Fruit fly (Drosophila melanogaster) whole organism, embryonic: ENCODE data around the gene CG10341.

Experiments used
- Abd-B ChIP-seq: fragments of 200-800 bp; sonication (Bioruptor generic); optimal IDR thresholded peaks from 2 replicates; lab custom pipeline; 2018; ENCODE audit warnings: missing biosample characterization, mild to moderate bottlenecking, missing genetic modification characterization, moderate library complexity
- Adf1 ChIP-seq: fragments of 200-800 bp; sonication (Bioruptor generic); IDR thresholded peaks from 2 replicates; pipeline ENCODE4 v1.3.6; 2022; ENCODE audit warnings: missing biosample characterization, missing genetic modification characterization
- CG10959 ChIP-seq: fragments of 200-800 bp; sonication (Bioruptor generic); IDR thresholded peaks from 2 replicates; pipeline ENCODE4 v1.3.6; 2022; ENCODE audit warnings: missing biosample characterization, missing genetic modification characterization
- CG10979 ChIP-seq: fragments of 200-800 bp; sonication (Bioruptor generic); optimal IDR thresholded peaks from 2 replicates; lab custom pipeline; 2018; ENCODE audit warnings: missing biosample characterization, mild to moderate bottlenecking, missing genetic modification characterization, moderate library complexity
- CG12155 ChIP-seq: fragments of 200-800 bp; sonication (Bioruptor generic); optimal IDR thresholded peaks from 3 replicates; lab custom pipeline; 2016; ENCODE audit warnings: missing biosample characterization, missing genetic modification characterization
- CG12236 ChIP-seq: fragments of 200-800 bp; sonication (Bioruptor generic); optimal IDR thresholded peaks from 2 replicates; lab custom pipeline; 2016; ENCODE audit warnings: missing biosample characterization, missing genetic modification characterization
- CG13287 ChIP-seq: fragments of 200-800 bp; sonication (Bioruptor generic); IDR thresholded peaks from 2 replicates; pipeline ENCODE4 v1.3.6; 2022; ENCODE audit warnings: missing biosample characterization, missing genetic modification characterization; ENCODE audit not compliant: partially characterized antibody
- CG15514 ChIP-seq: fragments of 200-800 bp; sonication (Bioruptor generic); optimal IDR thresholded peaks from 3 replicates; lab custom pipeline; 2017; ENCODE audit warnings: missing biosample characterization, missing genetic modification characterization, mild to moderate bottlenecking, moderate library complexity, missing genetic modification reagents
- CG16815 ChIP-seq: fragments of 200-800 bp; sonication (Bioruptor generic); optimal IDR thresholded peaks from 3 replicates; lab custom pipeline; 2017; ENCODE audit warnings: missing biosample characterization, mild to moderate bottlenecking, missing genetic modification characterization
- CG17328 ChIP-seq: fragments of 200-800 bp; sonication (Bioruptor generic); IDR thresholded peaks from 2 replicates; pipeline ENCODE4 v1.3.6; 2022; ENCODE audit warnings: missing biosample characterization, missing genetic modification characterization
- CG17802 ChIP-seq: fragments of 200-800 bp; sonication (Bioruptor generic); optimal IDR thresholded peaks from 2 replicates; lab custom pipeline; 2018; ENCODE audit warnings: missing biosample characterization, mild to moderate bottlenecking, missing genetic modification characterization, moderate library complexity
- CG1832 ChIP-seq: fragments of 200-800 bp; sonication (Bioruptor generic); optimal IDR thresholded peaks from 2 replicates; lab custom pipeline; 2017; ENCODE audit warnings: missing biosample characterization, mild to moderate bottlenecking, missing genetic modification characterization, inconsistent platforms
- CG18599 ChIP-seq: fragments of 200-800 bp; sonication (Bioruptor generic); optimal IDR thresholded peaks from 3 replicates; lab custom pipeline; 2017; ENCODE audit warnings: missing biosample characterization, missing genetic modification characterization, mild to moderate bottlenecking, moderate library complexity, missing genetic modification reagents
- CG2712 ChIP-seq: fragments of 200-800 bp; optimal IDR thresholded peaks from 3 replicates; lab custom pipeline; 2019; ENCODE audit warnings: missing biosample characterization, mild to moderate bottlenecking, missing genetic modification characterization, moderate library complexity
- CG31441 ChIP-seq: fragments of 200-800 bp; sonication (Bioruptor generic); IDR thresholded peaks from 2 replicates; pipeline ENCODE4 v1.3.6; 2022; ENCODE audit warnings: missing biosample characterization, missing genetic modification characterization
- CG32767 ChIP-seq: fragments of 200-800 bp; sonication (Bioruptor generic); IDR thresholded peaks from 2 replicates; pipeline ENCODE4 v1.3.6; 2022; ENCODE audit warnings: missing biosample characterization, missing genetic modification characterization
- CG4424 ChIP-seq: fragments of 200-800 bp; sonication (Bioruptor generic); optimal IDR thresholded peaks from 3 replicates; lab custom pipeline; 2016; ENCODE audit warnings: missing biosample characterization, missing genetic modification characterization
- CG7839 ChIP-seq: fragments of 200-800 bp; sonication (Bioruptor generic); optimal IDR thresholded peaks from 3 replicates; lab custom pipeline; 2018; ENCODE audit warnings: missing biosample characterization, mild to moderate bottlenecking, missing genetic modification characterization, moderate library complexity
- CG7963 ChIP-seq: fragments of 200-800 bp; sonication (Bioruptor generic); IDR thresholded peaks from 3 replicates; pipeline ENCODE4 v1.3.6; 2022; ENCODE audit warnings: missing biosample characterization, missing genetic modification characterization; ENCODE audit not compliant: partially characterized antibody
- CG8944 ChIP-seq: fragments of 200-800 bp; sonication (Bioruptor generic); optimal IDR thresholded peaks from 3 replicates; lab custom pipeline; 2016; ENCODE audit warnings: missing biosample characterization, missing genetic modification characterization
- D19A ChIP-seq: fragments of 200-800 bp; optimal IDR thresholded peaks from 3 replicates; lab custom pipeline; 2019; ENCODE audit warnings: missing biosample characterization, mild to moderate bottlenecking, missing genetic modification characterization, moderate library complexity
- Deaf1 ChIP-seq: fragments of 200-800 bp; optimal IDR thresholded peaks from 3 replicates; lab custom pipeline; 2019; ENCODE audit warnings: missing biosample characterization, mild to moderate bottlenecking, missing genetic modification characterization, moderate library complexity
- Dll ChIP-seq: fragments of 200-800 bp; sonication (Bioruptor generic); IDR thresholded peaks from 4 replicates; pipeline ENCODE4 v1.3.6; 2022; ENCODE audit warnings: missing biosample characterization, missing genetic modification characterization; ENCODE audit not compliant: partially characterized antibody
- Eip74EF ChIP-seq, 2 experiments: fragments of 200-800 bp in 1 of 2; fragments of >200 bp in 1 of 2; sonication (Bioruptor generic) in 1 of 2; optimal IDR thresholded peaks; 2 replicates each; lab custom pipeline; 2017 to 2019; ENCODE audit warnings: missing biosample characterization in 2 of 2, missing genetic modification characterization in 2 of 2, mild to moderate bottlenecking in 1 of 2, moderate library complexity in 1 of 2
- Hr78 ChIP-seq, 2 experiments: fragments of 200-800 bp in 1 of 2; fragments of >200 bp in 1 of 2; sonication (Bioruptor generic) in 1 of 2; optimal IDR thresholded peaks; 2 replicates each; lab custom pipeline; 2017 to 2019; ENCODE audit warnings: missing biosample characterization in 2 of 2, missing genetic modification characterization in 2 of 2, mild to moderate bottlenecking in 1 of 2, moderate library complexity in 1 of 2
- MTF-1 ChIP-seq: fragments of 200-800 bp; sonication (Bioruptor generic); optimal IDR thresholded peaks from 2 replicates; lab custom pipeline; 2018; ENCODE audit warnings: missing biosample characterization, mild to moderate bottlenecking, missing genetic modification characterization, borderline replicate concordance
- Ravus ChIP-seq: fragments of 200-800 bp; sonication (Bioruptor generic); IDR thresholded peaks from 2 replicates; pipeline ENCODE4 v1.3.6; 2022; ENCODE audit warnings: missing biosample characterization, missing genetic modification characterization
- Rfx ChIP-seq: fragments of 200-800 bp; sonication (Bioruptor generic); IDR thresholded peaks from 2 replicates; pipeline ENCODE4 v1.3.6; 2022; ENCODE audit warnings: missing biosample characterization, missing genetic modification characterization
- Rx ChIP-seq: fragments of 200-800 bp; sonication (Bioruptor generic); IDR thresholded peaks from 2 replicates; pipeline ENCODE4 v1.3.6; 2022; ENCODE audit warnings: missing biosample characterization, missing genetic modification characterization
- Side ChIP-seq: fragments of 200-800 bp; sonication (Bioruptor generic); optimal IDR thresholded peaks from 2 replicates; lab custom pipeline; 2016; ENCODE audit warnings: missing biosample characterization, missing genetic modification characterization
- Ssrp ChIP-seq: fragments of 200-800 bp; sonication (Bioruptor generic); optimal IDR thresholded peaks from 2 replicates; lab custom pipeline; 2018; ENCODE audit warnings: missing biosample characterization, mild to moderate bottlenecking, missing genetic modification characterization, moderate library complexity
- ara ChIP-seq: fragments of 200-800 bp; sonication (Bioruptor generic); IDR thresholded peaks from 2 replicates; pipeline ENCODE4 v1.3.6; 2022; ENCODE audit warnings: missing biosample characterization, missing genetic modification characterization
- disco-r ChIP-seq: fragments of 200-800 bp; sonication (Bioruptor generic); optimal IDR thresholded peaks from 2 replicates; lab custom pipeline; 2016; ENCODE audit warnings: missing biosample characterization, missing genetic modification characterization
- dpn ChIP-seq, 2 experiments: fragments of 200-800 bp; sonication (Bioruptor generic); optimal IDR thresholded peaks; 3 replicates each; lab custom pipeline; 2016; ENCODE audit warnings: missing biosample characterization in 2 of 2, missing genetic modification characterization in 2 of 2
- fd102C ChIP-seq: fragments of 200-800 bp; sonication (Bioruptor generic); optimal IDR thresholded peaks from 2 replicates; lab custom pipeline; 2018; ENCODE audit warnings: missing biosample characterization, mild to moderate bottlenecking, missing genetic modification characterization, moderate library complexity
- gcm ChIP-seq: fragments of 200-800 bp; sonication (Bioruptor generic); optimal IDR thresholded peaks from 2 replicates; lab custom pipeline; 2019; ENCODE audit warnings: missing biosample characterization, mild to moderate bottlenecking, missing genetic modification characterization, moderate library complexity
- gsb-n ChIP-seq: fragments of 200-800 bp; sonication (Bioruptor generic); optimal IDR thresholded peaks from 3 replicates; lab custom pipeline; 2018; ENCODE audit warnings: missing biosample characterization, mild to moderate bottlenecking, missing genetic modification characterization
- kay ChIP-seq: fragments of 200-800 bp; sonication (Bioruptor generic); optimal IDR thresholded peaks from 2 replicates; lab custom pipeline; 2016; ENCODE audit warnings: missing biosample characterization, missing genetic modification characterization
- lov ChIP-seq, 2 experiments: fragments of 200-800 bp in 1 of 2; fragments of >200 bp in 1 of 2; sonication (Bioruptor generic) in 1 of 2; IDR thresholded peaks in 1 of 2; optimal IDR thresholded peaks in 1 of 2; 2 replicates in 1 of 2; 3 replicates in 1 of 2; pipeline versions ENCODE4 v1.3.6 to Lab custom; 2017 to 2022; ENCODE audit warnings: missing biosample characterization in 1 of 2, missing genetic modification characterization in 1 of 2
- maf-S ChIP-seq: fragments of 200-800 bp; sonication (Bioruptor generic); optimal IDR thresholded peaks from 2 replicates; lab custom pipeline; 2016; ENCODE audit warnings: missing biosample characterization, missing genetic modification characterization
- nom ChIP-seq: fragments of 200-800 bp; sonication (Bioruptor generic); optimal IDR thresholded peaks from 2 replicates; lab custom pipeline; 2017; ENCODE audit warnings: missing biosample characterization, missing genetic modification characterization, mild to moderate bottlenecking, moderate library complexity, missing genetic modification reagents
- sima ChIP-seq: fragments of 200-800 bp; sonication (Bioruptor generic); optimal IDR thresholded peaks from 2 replicates; lab custom pipeline; 2016; ENCODE audit warnings: missing biosample characterization, missing genetic modification characterization
- sqz ChIP-seq: fragments of 200-800 bp; sonication (Bioruptor generic); optimal IDR thresholded peaks from 3 replicates; lab custom pipeline; 2018; ENCODE audit warnings: missing biosample characterization, mild to moderate bottlenecking, missing genetic modification characterization
- sr ChIP-seq: fragments of 200-800 bp; sonication (Bioruptor generic); IDR thresholded peaks from 3 replicates; pipeline ENCODE4 v1.3.6; 2022; ENCODE audit warnings: missing biosample characterization, missing genetic modification characterization
- vvl ChIP-seq: fragments of 200-800 bp; sonication (Bioruptor generic); IDR thresholded peaks from 2 replicates; pipeline ENCODE4 v1.3.6; 2022; ENCODE audit warnings: missing biosample characterization, missing genetic modification characterization
- wek ChIP-seq: fragments of 200-800 bp; sonication (Bioruptor generic); optimal IDR thresholded peaks from 3 replicates; lab custom pipeline; 2018; ENCODE audit warnings: missing biosample characterization, mild to moderate bottlenecking, missing genetic modification characterization, moderate library complexity
- yki ChIP-seq: fragments of >200 bp; optimal IDR thresholded peaks from 3 replicates; lab custom pipeline; 2018
- zen2 ChIP-seq: fragments of 200-800 bp; sonication (Bioruptor generic); IDR thresholded peaks from 3 replicates; pipeline ENCODE4 v1.3.6; 2022; ENCODE audit warnings: missing biosample characterization, missing genetic modification characterization; ENCODE audit not compliant: partially characterized antibody

Gene CG10341

dm6 chr2L:18732760-18733530, 34.4 kb downstream of the CG10341 start (continued):
- peak; percentile 14 for TF ChIP-seq CG2712 (tag; lab: Kevin White, UChicago)
- TF ChIP-seq CG7839 (tag; lab: Kevin White, UChicago): no peak
- no peak for TF ChIP-seq maf-S (GFP tag; lab: Kevin White, UChicago)
- no peak for TF ChIP-seq CG10959
- no peak for TF ChIP-seq gsb-n (tag; lab: Kevin White, UChicago)
- TF ChIP-seq sima: no peak
- TF ChIP-seq CG17802 (tag; lab: Kevin White, UChicago): no peak
- TF ChIP-seq kay (GFP tag; lab: Kevin White, UChicago): no peak
- no peak for TF ChIP-seq CG17328
- TF ChIP-seq CG18599 (GFP tag; lab: Kevin White, UChicago): no peak
- TF ChIP-seq Rx (GFP tag; lab: Robert Waterston, UW): no peak
- TF ChIP-seq ara (GFP tag; lab: Robert Waterston, UW): 0 out of 2 replicates have a peak, but pooled peaks have one; percentile 5
- TF ChIP-seq Ssrp (tag; lab: Kevin White, UChicago): no peak
- no peak for TF ChIP-seq CG12155
- TF ChIP-seq CG32767: no peak
- no peak for TF ChIP-seq CG4424 (GFP tag; lab: Kevin White, UChicago)
- no peak for TF ChIP-seq CG1832 (GFP tag; lab: Kevin White, UChicago)
- TF ChIP-seq nom (GFP tag; lab: Kevin White, UChicago): peak; percentile 25
- TF ChIP-seq disco-r (GFP tag; lab: Kevin White, UChicago): no peak
- peak; percentile 26 for TF ChIP-seq CG13287
- TF ChIP-seq zen2 (GFP tag; lab: Robert Waterston, UW): no peak
- no peak for TF ChIP-seq sr (GFP tag; lab: Robert Waterston, UW)
- peak; percentile 90 for TF ChIP-seq Adf1
- TF ChIP-seq wek (GFP tag; lab: Kevin White, UChicago): no peak
- TF ChIP-seq yki (lab: Kevin White, UChicago): no peak
- no peak for TF ChIP-seq Rfx (GFP tag; lab: Robert Waterston, UW)
- peak; percentile 67 for TF ChIP-seq D19A (tag; lab: Kevin White, UChicago)
- no peak for TF ChIP-seq Side (GFP tag; lab: Kevin White, UChicago)
- no peak for TF ChIP-seq dpn (GFP tag; optimal IDR thresholded peaks at IDR 0.05; lab: Kevin White, UChicago)
- TF ChIP-seq lov (optimal IDR thresholded peaks at IDR 0.05; lab: Kevin White, UChicago): no peak
- no peak for TF ChIP-seq lov (GFP tag; IDR thresholded peaks at IDR 0.05; lab: Robert Waterston, UW)
- no peak for TF ChIP-seq Abd-B (GFP tag; lab: Kevin White, UChicago)
- TF ChIP-seq gcm (GFP tag; lab: Kevin White, UChicago): peak; percentile 17
- TF ChIP-seq MTF-1 (GFP tag; lab: Kevin White, UChicago): no peak
- TF ChIP-seq CG8944: no peak
- 0 out of 2 replicates have a peak, but pooled peaks have one; percentile 17 for TF ChIP-seq vvl (GFP tag; lab: Robert Waterston, UW)
- peak; percentile 9 for TF ChIP-seq CG10979
- TF ChIP-seq CG7963 (GFP tag; lab: Robert Waterston, UW): no peak
- no peak for TF ChIP-seq CG12236 (GFP tag; lab: Kevin White, UChicago)
- no peak for TF ChIP-seq sqz (GFP tag; lab: Kevin White, UChicago)
- TF ChIP-seq Dll (GFP tag; lab: Robert Waterston, UW): no peak
- no peak for TF ChIP-seq CG16815 (GFP tag; lab: Kevin White, UChicago)
- TF ChIP-seq Ravus (GFP tag; lab: Robert Waterston, UW): no peak
- TF ChIP-seq Deaf1: peak; percentile 98
- TF ChIP-seq Eip74EF (GFP tag; optimal IDR thresholded peaks at IDR 0.05; lab: Kevin White, UChicago): no peak
- no peak for TF ChIP-seq CG31441 (GFP tag; lab: Robert Waterston, UW)
- no peak for TF ChIP-seq CG15514 (GFP tag; lab: Kevin White, UChicago)
- TF ChIP-seq Hr78 (GFP tag; optimal IDR thresholded peaks at IDR 0.05; lab: Kevin White, UChicago): no peak
- TF ChIP-seq fd102C (GFP tag; lab: Kevin White, UChicago): no peak
